Worm (Caenorhabditis elegans): ENCODE data around the gene fbxb-78.

Gene fbxb-78

ce11 chrIV:4749728-4750278 is 12.4 kb downstream of the fbxb-78 start, which contains the start of the genes rpl-20 and Y17G9B.5:
Gene rpl-20, minus strand, starts transcription at chrIV:4749778.
Gene Y17G9B.5, plus strand, starts transcription at chrIV:4750240.
- TF ChIP-seq nhr-47 (tag; optimal IDR thresholded peaks at IDR 0.05), result peak; percentile 100
- TF ChIP-seq nhr-84 (tag; optimal IDR thresholded peaks at IDR 0.05), result peak; percentile 91
- TF ChIP-seq lin-14 (GFP tag; optimal IDR thresholded peaks at IDR 0.05), result peak; percentile 100
- peak; percentile 99 for TF ChIP-seq zag-1 (tag; optimal IDR thresholded peaks at IDR 0.05)
- peak; percentile 95 for TF ChIP-seq fkh-4 (tag; optimal IDR thresholded peaks at IDR 0.05; ENCODE audit: borderline replicate concordance)
- peak; percentile 97 for TF ChIP-seq hpl-2 (GFP tag; optimal IDR thresholded peaks at IDR 0.05)
- peak; percentile 100 for TF ChIP-seq pax-3 (tag; optimal IDR thresholded peaks at IDR 0.05)
- TF ChIP-seq sox-4 (tag; optimal IDR thresholded peaks at IDR 0.05), result peak; percentile 98
- TF ChIP-seq C04F5.9 (tag; optimal IDR thresholded peaks at IDR 0.05), result peak; percentile 97
- TF ChIP-seq dsc-1 (tag; optimal IDR thresholded peaks at IDR 0.05), result peak; percentile 100
- TF ChIP-seq unc-98 (GFP tag; IDR thresholded peaks at IDR 0.05), result peak; percentile 98
- TF ChIP-seq snu-23 (GFP tag; optimal IDR thresholded peaks at IDR 0.05), result peak; percentile 100
- peak; percentile 100 for TF ChIP-seq lsy-2 (tag; optimal IDR thresholded peaks at IDR 0.05)
- TF ChIP-seq C16A3.4 (tag; optimal IDR thresholded peaks at IDR 0.05), result peak; percentile 100
- TF ChIP-seq fkh-8 (tag; optimal IDR thresholded peaks at IDR 0.05), result peak; percentile 100
- TF ChIP-seq vab-15 (tag; optimal IDR thresholded peaks at IDR 0.05), result peak; percentile 97
- peak; percentile 88 for TF ChIP-seq pqm-1 (tag; optimal IDR thresholded peaks at IDR 0.05)
- peak; percentile 95 to 97 for TF ChIP-seq lin-35 (GFP tag; optimal IDR thresholded peaks at IDR 0.05)
- TF ChIP-seq ceh-8 (GFP tag; optimal IDR thresholded peaks at IDR 0.05), result peak; percentile 100
- TF ChIP-seq mef-2 (tag; optimal IDR thresholded peaks at IDR 0.05), result peak; percentile 97
- peak; percentile 100 for TF ChIP-seq isw-1 (GFP tag; IDR thresholded peaks at IDR 0.05)
- peak; percentile 98 for TF ChIP-seq aha-1 (tag; optimal IDR thresholded peaks at IDR 0.05)
- TF ChIP-seq irx-1 (tag; optimal IDR thresholded peaks at IDR 0.05), result peak; percentile 100
- peak; percentile 95 for TF ChIP-seq ama-1 (optimal IDR thresholded peaks at IDR 0.05)
- peak; percentile 100 for TF ChIP-seq sup-37 (GFP tag; optimal IDR thresholded peaks at IDR 0.05)
- peak; percentile 99 for TF ChIP-seq nhr-237 (tag; optimal IDR thresholded peaks at IDR 0.05)
- no peak for TF ChIP-seq tlp-1 (tag; optimal IDR thresholded peaks at IDR 0.05)
- TF ChIP-seq pag-3 (tag; optimal IDR thresholded peaks at IDR 0.05; ENCODE audit: borderline replicate concordance, insufficient read depth), result peak; percentile 85
- TF ChIP-seq ces-1 (GFP tag; optimal IDR thresholded peaks at IDR 0.05), result peak; percentile 81
- peak; percentile 73 for TF ChIP-seq hlh-17 (GFP tag; optimal IDR thresholded peaks at IDR 0.05; ENCODE audit: borderline replicate concordance)
- peak; percentile 82 for TF ChIP-seq nhr-28 (tag; optimal IDR thresholded peaks at IDR 0.05)
- peak; percentile 98 for TF ChIP-seq zip-4 (GFP tag; optimal IDR thresholded peaks at IDR 0.05)
- TF ChIP-seq unc-30 (tag; optimal IDR thresholded peaks at IDR 0.05), result peak; percentile 91
- peak; percentile 93 to 98 for TF ChIP-seq egl-27 (tag; optimal IDR thresholded peaks at IDR 0.05)
- TF ChIP-seq nhr-90 (tag; optimal IDR thresholded peaks at IDR 0.05; ENCODE audit: poor library complexity), result peak; percentile 100
- TF ChIP-seq nhr-19 (GFP tag; conservative IDR thresholded peaks at IDR 0.05), result peak; percentile 100
- peak; percentile 70 for TF ChIP-seq hlh-4 (tag; optimal IDR thresholded peaks at IDR 0.05)
- peak; percentile 92 to 100 for TF ChIP-seq ztf-11 (tag; optimal IDR thresholded peaks at IDR 0.05)
- peak; percentile 99 for TF ChIP-seq fkh-10 (GFP tag; optimal IDR thresholded peaks at IDR 0.05)
- TF ChIP-seq ceh-88 (GFP tag; IDR thresholded peaks at IDR 0.05), result peak; percentile 100
- peak; percentile 99 for TF ChIP-seq rnt-1 (tag; optimal IDR thresholded peaks at IDR 0.05)
- peak; percentile 99 for TF ChIP-seq lin-39 (tag; optimal IDR thresholded peaks at IDR 0.05)
- TF ChIP-seq efl-3 (GFP tag; optimal IDR thresholded peaks at IDR 0.05), result peak; percentile 98
- TF ChIP-seq F16B12.6 (tag; optimal IDR thresholded peaks at IDR 0.05), result peak; percentile 81
- TF ChIP-seq sptf-1 (tag; optimal IDR thresholded peaks at IDR 0.05), result no peak
- peak; percentile 100 for TF ChIP-seq unc-130 (tag; optimal IDR thresholded peaks at IDR 0.05)
- peak; percentile 100 for TF ChIP-seq nhr-85 (tag)
- TF ChIP-seq Y116A8C.19 (tag; optimal IDR thresholded peaks at IDR 0.05; ENCODE audit: borderline replicate concordance), result peak; percentile 81
- TF ChIP-seq snpc-4 (tag; optimal IDR thresholded peaks at IDR 0.05), result peak; percentile 95
- TF ChIP-seq mab-9 (GFP tag; IDR thresholded peaks at IDR 0.05), result peak; percentile 99
- peak; percentile 100 for TF ChIP-seq ets-5 (GFP tag; IDR thresholded peaks at IDR 0.05)
- peak; percentile 99 for TF ChIP-seq jun-1 (tag; optimal IDR thresholded peaks at IDR 0.05)
